Worm (Caenorhabditis elegans) whole organism, early embryonic: ENCODE measurements around the gene srg-33.
A peak's percentile ranks its signal among the peaks of the same experiment; 100 is the strongest.

ENCODE experiments used
- B0310.2 ChIP-seq: sonication (generic microtip); optimal IDR thresholded peaks from 2 replicates; lab custom pipeline; 2016; ENCODE audit warnings: mild to moderate bottlenecking, missing genetic modification characterization, missing compliant biosample characterization
- F13C5.2 ChIP-seq: sonication (generic microtip); optimal IDR thresholded peaks from 2 replicates; lab custom pipeline; 2017; ENCODE audit warnings: mild to moderate bottlenecking, missing genetic modification characterization, inconsistent platforms, missing compliant biosample characterization
- aly-1 ChIP-seq: sonication (generic microtip); optimal IDR thresholded peaks from 2 replicates; lab custom pipeline; 2016; ENCODE audit warnings: missing genetic modification characterization, missing compliant biosample characterization
- ama-1 ChIP-seq: fragments of 150-350 bp; optimal IDR thresholded peaks from 2 replicates; lab custom pipeline; 2014
- ceh-13 ChIP-seq: fragments of 200-800 bp; sonication (Bioruptor generic); optimal IDR thresholded peaks from 2 replicates; lab custom pipeline; 2018; ENCODE audit warnings: mild to moderate bottlenecking, missing genetic modification characterization, missing compliant biosample characterization
- ceh-36 ChIP-seq: sonication (generic microtip); optimal IDR thresholded peaks from 2 replicates; lab custom pipeline; 2016; ENCODE audit warnings: missing genetic modification characterization, inconsistent platforms, missing compliant biosample characterization
- ets-7 ChIP-seq: sonication (generic microtip); optimal IDR thresholded peaks from 2 replicates; lab custom pipeline; 2016; ENCODE audit warnings: missing genotype, missing genetic modification characterization, missing compliant biosample characterization
- flt-1 ChIP-seq: fragments of 200-800 bp; sonication (Bioruptor generic); IDR thresholded peaks from 2 replicates; pipeline ENCODE4 v1.3.6; 2022; ENCODE audit warnings: missing genetic modification characterization, missing compliant biosample characterization
- hmbx-1 ChIP-seq: sonication (generic microtip); optimal IDR thresholded peaks from 2 replicates; lab custom pipeline; 2016; ENCODE audit warnings: mild to moderate bottlenecking, missing genetic modification characterization, missing compliant biosample characterization
- hmg-4 ChIP-seq: fragments of 200-800 bp; sonication (Bioruptor generic); optimal IDR thresholded peaks from 2 replicates; lab custom pipeline; 2018; ENCODE audit warnings: mild to moderate bottlenecking, missing genetic modification characterization, missing compliant biosample characterization
- hnd-1 ChIP-seq: sonication (generic microtip); optimal IDR thresholded peaks from 2 replicates; lab custom pipeline; 2016; ENCODE audit warnings: missing genetic modification characterization, missing compliant biosample characterization
- pes-1 ChIP-seq: fragments of 200-800 bp; sonication (Bioruptor generic); IDR thresholded peaks from 2 replicates; pipeline ENCODE4 v1.3.6; 2022; ENCODE audit warnings: missing genetic modification reagents, missing genetic modification characterization, missing compliant biosample characterization
- scrt-1 ChIP-seq: fragments of 200-800 bp; sonication (Bioruptor generic); IDR thresholded peaks from 2 replicates; pipeline ENCODE4 v1.3.6; 2022; ENCODE audit warnings: missing genetic modification characterization, missing compliant biosample characterization
- sea-1 ChIP-seq: fragments of 200-800 bp; sonication (Bioruptor generic); conservative IDR thresholded peaks from 2 replicates; pipeline ENCODE4 v1.3.6; 2022; ENCODE audit warnings: missing genetic modification characterization, missing compliant biosample characterization
- tbx-11 ChIP-seq: fragments of 200-800 bp; sonication (Bioruptor generic); IDR thresholded peaks from 2 replicates; pipeline ENCODE4 v1.3.6; 2022; ENCODE audit warnings: missing genetic modification characterization, missing compliant biosample characterization
- tbx-37 ChIP-seq: fragments of 200-800 bp; sonication (Bioruptor generic); conservative IDR thresholded peaks from 2 replicates; pipeline ENCODE4 v1.3.6; 2022; ENCODE audit warnings: missing genetic modification reagents, missing genetic modification characterization, missing compliant biosample characterization
- tra-4 ChIP-seq: sonication (generic microtip); optimal IDR thresholded peaks from 2 replicates; lab custom pipeline; 2017; ENCODE audit warnings: missing genetic modification characterization, missing compliant biosample characterization

srg-33 gene

ce11 chrV:8291764-8292163, at the start of gene srg-33:
TSS of gene srg-33 (plus strand) at chrV:8292064.
- TF ChIP-seq ets-7 (tag; lab: Kevin White, UChicago) (no peak), tra-4 (tag; lab: Kevin White, UChicago) (no peak), hmg-4 (no peak), tbx-37 (GFP tag; lab: Robert Waterston, UW) (no peak), hmbx-1 (tag; lab: Kevin White, UChicago) (no peak), F13C5.2 (no peak), tbx-11 (GFP tag; lab: Robert Waterston, UW) (no peak), hnd-1 (tag; lab: Kevin White, UChicago) (no peak), scrt-1 (GFP tag; lab: Robert Waterston, UW) (no peak), aly-1 (no peak), ceh-13 (GFP tag; lab: Kevin White, UChicago) (no peak), ceh-36 (no peak), pes-1 (GFP tag; lab: Robert Waterston, UW) (no peak), flt-1 (GFP tag; lab: Robert Waterston, UW) (no peak)

ce11 chrV:8242798-8243197, 49.1 kb upstream of the srg-33 start, which contains the start of gene C16D9.4:
TSS of gene C16D9.4 (minus strand) at chrV:8242898.
- TF ChIP-seq F13C5.2 (no peak), hmbx-1 (tag; lab: Kevin White, UChicago) (no peak), hmg-4 (no peak), ceh-13 (GFP tag; lab: Kevin White, UChicago) (no peak), tra-4 (tag; lab: Kevin White, UChicago) (no peak), B0310.2 (no peak), pes-1 (GFP tag; lab: Robert Waterston, UW) (no peak), sea-1 (GFP tag; lab: Robert Waterston, UW) (no peak)

- TF ChIP-seq ceh-36 (no peak), tbx-11 (GFP tag; lab: Robert Waterston, UW) (no peak), ama-1 (lab: Kevin White, UChicago) (no peak), tbx-37 (GFP tag; lab: Robert Waterston, UW) (no peak), scrt-1 (GFP tag; lab: Robert Waterston, UW) (no peak), aly-1 (no peak), flt-1 (GFP tag; lab: Robert Waterston, UW) (no peak), hnd-1 (tag; lab: Kevin White, UChicago) (no peak), tra-4 (tag; lab: Kevin White, UChicago) (no peak), pes-1 (GFP tag; lab: Robert Waterston, UW) (no peak), F13C5.2 (no peak), sea-1 (GFP tag; lab: Robert Waterston, UW) (no peak), hmbx-1 (tag; lab: Kevin White, UChicago) (no peak), ceh-13 (GFP tag; lab: Kevin White, UChicago) (no peak)
These were observed 48.7 kb upstream of the srg-33 start for ce11 chrV:8243201-8243600.

ce11 chrV:8245457-8245856, 46.4 kb upstream of the srg-33 start, which contains the start of gene C16D9.5:
TSS of gene C16D9.5 (minus strand) at chrV:8245557.
- TF ChIP-seq flt-1 (GFP tag; lab: Robert Waterston, UW) (no peak), F13C5.2 (no peak), ama-1 (lab: Kevin White, UChicago) (no peak), hnd-1 (tag; lab: Kevin White, UChicago) (no peak), hmg-4 (no peak), ceh-13 (GFP tag; lab: Kevin White, UChicago) (no peak), tbx-11 (GFP tag; lab: Robert Waterston, UW) (no peak), aly-1 (no peak), ceh-36 (no peak), B0310.2 (no peak), sea-1 (GFP tag; lab: Robert Waterston, UW) (no peak), hmbx-1 (tag; lab: Kevin White, UChicago) (no peak), pes-1 (GFP tag; lab: Robert Waterston, UW) (no peak), scrt-1 (GFP tag; lab: Robert Waterston, UW) (no peak)

ce11 chrV:8247311-8248105, 44.4 kb upstream of the srg-33 start:
- TF ChIP-seq flt-1 (GFP tag; lab: Robert Waterston, UW) (no peak), ama-1 (lab: Kevin White, UChicago) (peak; percentile 48)

ce11 chrV:8250208-8250607, 41.7 kb upstream of the srg-33 start, which contains the start of gene C16D9.6:
TSS of gene C16D9.6 (minus strand) at chrV:8250308.
- TF ChIP-seq hnd-1 (tag; lab: Kevin White, UChicago) (no peak), aly-1 (no peak), scrt-1 (GFP tag; lab: Robert Waterston, UW) (no peak), tbx-37 (GFP tag; lab: Robert Waterston, UW) (no peak), B0310.2 (no peak), ets-7 (tag; lab: Kevin White, UChicago) (no peak), pes-1 (GFP tag; lab: Robert Waterston, UW) (no peak), tra-4 (tag; lab: Kevin White, UChicago) (no peak), tbx-11 (GFP tag; lab: Robert Waterston, UW) (no peak), flt-1 (GFP tag; lab: Robert Waterston, UW) (no peak), ceh-13 (GFP tag; lab: Kevin White, UChicago) (no peak), hmg-4 (no peak), ceh-36 (no peak), F13C5.2 (no peak), sea-1 (GFP tag; lab: Robert Waterston, UW) (no peak)

- TF ChIP-seq sea-1 (GFP tag; lab: Robert Waterston, UW) = no peak
These were observed 40.8 kb upstream of the srg-33 start for ce11 chrV:8251075-8251474.
